Worm (Caenorhabditis elegans): Measurements from ENCODE around the gene srv-13.

srv-13 gene

DNA sequence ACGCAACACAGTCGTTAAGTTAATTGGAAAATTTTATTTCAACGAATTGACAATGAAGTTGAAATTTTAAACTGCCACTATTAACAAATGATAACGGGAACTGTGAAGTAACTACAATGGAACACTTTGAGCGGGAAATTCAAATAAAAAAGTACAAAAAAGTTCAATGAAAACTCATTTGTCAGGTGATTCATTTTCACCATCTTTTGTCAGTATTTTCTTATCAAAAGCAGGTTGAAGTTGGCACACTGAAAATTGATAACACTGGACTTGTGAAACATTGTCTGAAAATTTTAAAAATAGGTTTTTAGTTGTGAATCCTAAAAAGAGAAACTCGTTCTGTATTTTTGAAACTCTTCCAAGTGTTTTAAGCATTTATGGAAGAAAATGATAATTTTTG lies 28.5 kb downstream of the srv-13 start:
- TF ChIP-seq pqm-1 (tag; optimal IDR thresholded peaks at IDR 0.05) (peak; percentile 85), elt-2 (tag; optimal IDR thresholded peaks at IDR 0.05) (peak; percentile 79), daf-12 (tag; optimal IDR thresholded peaks at IDR 0.05) (no peak), pha-4 (tag; optimal IDR thresholded peaks at IDR 0.05) (peak; percentile 36)

DNA sequence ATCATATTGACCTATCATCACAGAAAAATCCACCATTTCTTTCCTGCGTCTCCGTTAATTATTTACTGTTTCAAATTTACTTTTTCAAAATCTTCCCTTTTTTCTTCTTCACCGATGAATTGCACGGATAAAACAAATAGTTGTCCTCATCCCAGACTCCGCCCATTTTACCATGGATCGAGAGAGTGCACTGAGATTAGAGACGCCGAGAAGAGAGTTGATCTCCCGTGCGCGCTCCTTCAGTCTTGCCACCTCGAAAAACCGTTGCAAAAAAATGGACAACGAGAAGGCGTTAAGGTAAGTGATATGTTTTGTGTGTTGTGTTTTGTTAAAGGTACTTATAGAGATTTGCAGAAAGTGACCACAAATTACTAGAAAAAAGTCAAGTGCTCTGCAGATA lies 33.1 kb downstream of the srv-13 start, which contains the start of gene dlc-5:
Gene dlc-5 (plus strand): TSS at position 154 of the 400 bp plus-strand sequence.
- TF ChIP-seq ztf-11 (tag; optimal IDR thresholded peaks at IDR 0.05) = no peak
- TF ChIP-seq aly-2 (tag; optimal IDR thresholded peaks at IDR 0.05) = no peak
- TF ChIP-seq ceh-16 (tag; optimal IDR thresholded peaks at IDR 0.05) = no peak
- no peak for TF ChIP-seq eor-1 (tag; optimal IDR thresholded peaks at IDR 0.05)
- no peak for TF ChIP-seq egl-5 (tag; optimal IDR thresholded peaks at IDR 0.05)
- no peak for TF ChIP-seq ceh-28 (tag; optimal IDR thresholded peaks at IDR 0.05)
- peak; percentile 57 for TF ChIP-seq pha-4 (tag; optimal IDR thresholded peaks at IDR 0.05)

DNA sequence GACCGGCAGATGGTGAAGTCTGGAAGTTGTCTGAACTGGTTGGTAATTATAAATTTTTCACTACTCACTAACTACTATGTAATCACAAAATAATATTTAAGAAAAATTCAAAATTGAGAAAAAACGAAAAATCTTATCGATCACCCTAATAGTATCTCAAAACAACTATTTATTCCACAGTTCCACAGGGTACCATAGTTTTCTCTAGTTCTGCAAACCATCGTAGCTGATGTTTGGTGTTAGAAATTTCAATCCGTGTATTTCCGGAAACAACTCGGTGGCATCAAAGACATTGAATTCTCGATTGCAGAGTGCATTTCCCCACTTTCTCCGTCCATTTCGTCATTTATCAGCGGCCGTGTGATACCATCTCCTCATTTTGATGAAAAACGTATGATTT lies 36.6 kb downstream of the srv-13 start, which contains the start of gene Y73B6BL.31:
Gene Y73B6BL.31 (plus strand): TSS at position 301 of the 400 bp plus-strand sequence.
- no peak for TF ChIP-seq nhr-237 (tag; optimal IDR thresholded peaks at IDR 0.05)
- TF ChIP-seq pha-4 (tag; optimal IDR thresholded peaks at IDR 0.05) = no peak
- no peak for TF ChIP-seq lin-15B (tag; optimal IDR thresholded peaks at IDR 0.05)
- no peak for TF ChIP-seq unc-62 (GFP tag; optimal IDR thresholded peaks at IDR 0.05)
- no peak for TF ChIP-seq ZK546.5 (tag; optimal IDR thresholded peaks at IDR 0.05)
- no peak for TF ChIP-seq nhr-28 (tag; optimal IDR thresholded peaks at IDR 0.05)
- no peak for TF ChIP-seq fkh-2 (tag; optimal IDR thresholded peaks at IDR 0.05)
- no peak for TF ChIP-seq elt-1 (tag; optimal IDR thresholded peaks at IDR 0.05)
- TF ChIP-seq lin-39 (tag; optimal IDR thresholded peaks at IDR 0.05) = no peak
- no peak for TF ChIP-seq egl-5 (tag; optimal IDR thresholded peaks at IDR 0.05)
- no peak for TF ChIP-seq nfya-1 (tag; optimal IDR thresholded peaks at IDR 0.05; ENCODE audit: insufficient read depth)
- no peak for TF ChIP-seq snpc-4 (tag; optimal IDR thresholded peaks at IDR 0.05)
- no peak for TF ChIP-seq nhr-12 (tag; optimal IDR thresholded peaks at IDR 0.05)
- no peak for TF ChIP-seq fkh-10 (GFP tag; optimal IDR thresholded peaks at IDR 0.05)
- no peak for TF ChIP-seq lsy-12 (tag; optimal IDR thresholded peaks at IDR 0.05)
- TF ChIP-seq elt-3 (tag; optimal IDR thresholded peaks at IDR 0.05) = no peak
- TF ChIP-seq fos-1 (tag; optimal IDR thresholded peaks at IDR 0.05) = no peak

DNA sequence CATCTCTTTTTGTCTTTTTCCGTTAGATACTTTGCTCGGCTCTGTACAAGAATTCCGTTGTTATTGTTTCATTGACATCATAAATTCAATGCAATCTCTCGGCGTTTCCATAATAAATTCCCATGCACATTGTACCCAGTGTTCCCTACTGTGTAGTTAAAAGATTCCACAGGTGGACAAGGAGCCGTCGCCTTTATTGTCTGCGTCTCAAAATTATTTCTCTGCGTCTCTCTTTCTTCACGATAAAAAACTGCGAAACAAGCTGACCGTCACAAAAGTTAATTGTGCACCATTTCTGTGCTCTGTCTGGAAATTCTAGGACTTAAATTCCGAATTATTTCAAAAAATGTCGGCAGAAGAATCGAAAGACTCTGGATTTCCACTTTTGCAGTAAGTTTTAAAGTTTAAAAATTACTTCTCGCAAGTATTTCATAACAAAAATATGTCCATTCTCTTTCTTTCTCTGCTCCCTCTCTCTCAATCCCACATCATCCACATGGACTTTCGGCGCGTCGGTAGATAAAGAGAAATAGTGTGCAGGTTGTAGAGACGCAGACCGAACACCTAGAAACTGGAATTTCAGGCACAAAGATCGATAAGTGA lies 37.1 kb downstream of the srv-13 start:
- peak; percentile 52 for TF ChIP-seq pqm-1 (tag; optimal IDR thresholded peaks at IDR 0.05)
- TF ChIP-seq ztf-4 (tag; optimal IDR thresholded peaks at IDR 0.05) = no peak
- no peak for TF ChIP-seq ztf-11 (tag; optimal IDR thresholded peaks at IDR 0.05)
- TF ChIP-seq ceh-82 (tag; optimal IDR thresholded peaks at IDR 0.05) = no peak
- peak; percentile 7 for TF ChIP-seq nfya-1 (tag; optimal IDR thresholded peaks at IDR 0.05; ENCODE audit: insufficient read depth)
- no peak for TF ChIP-seq nhr-76 (tag; optimal IDR thresholded peaks at IDR 0.05)
- TF ChIP-seq tbx-2 (tag; optimal IDR thresholded peaks at IDR 0.05) = no peak
- TF ChIP-seq lin-39 (tag; optimal IDR thresholded peaks at IDR 0.05) = no peak
- TF ChIP-seq nhr-23 (tag; optimal IDR thresholded peaks at IDR 0.05) = no peak
- TF ChIP-seq unc-62 (GFP tag; optimal IDR thresholded peaks at IDR 0.05) = no peak
- no peak for TF ChIP-seq unc-39 (tag; optimal IDR thresholded peaks at IDR 0.05)
- TF ChIP-seq eor-1 (tag; optimal IDR thresholded peaks at IDR 0.05) = no peak
- TF ChIP-seq ama-1 (optimal IDR thresholded peaks at IDR 0.05) = no peak
- TF ChIP-seq pha-4 (tag; optimal IDR thresholded peaks at IDR 0.05) = peak; percentile 32
- peak; percentile 36 for TF ChIP-seq hmg-11 (tag; optimal IDR thresholded peaks at IDR 0.05)
- peak; percentile 15 for TF ChIP-seq lin-15B (tag; optimal IDR thresholded peaks at IDR 0.05)
- TF ChIP-seq elt-2 (tag; optimal IDR thresholded peaks at IDR 0.05) = peak; percentile 77
- no peak for TF ChIP-seq elt-3 (tag; optimal IDR thresholded peaks at IDR 0.05)
- TF ChIP-seq nhr-28 (tag; optimal IDR thresholded peaks at IDR 0.05) = no peak
- TF ChIP-seq nhr-67 (tag; optimal IDR thresholded peaks at IDR 0.05) = no peak
- no peak for TF ChIP-seq zag-1 (tag; optimal IDR thresholded peaks at IDR 0.05)
- TF ChIP-seq ceh-28 (tag; optimal IDR thresholded peaks at IDR 0.05) = peak; percentile 31
- TF ChIP-seq ZK546.5 (tag; optimal IDR thresholded peaks at IDR 0.05) = no peak
- TF ChIP-seq mdl-1 (tag; optimal IDR thresholded peaks at IDR 0.05) = peak; percentile 1
- peak; percentile 18 for TF ChIP-seq nhr-25 (tag; optimal IDR thresholded peaks at IDR 0.05)
- peak; percentile 46 for TF ChIP-seq nhr-43 (tag; optimal IDR thresholded peaks at IDR 0.05; ENCODE audit: poor library complexity, severe bottlenecking)
- TF ChIP-seq ceh-9 (tag; optimal IDR thresholded peaks at IDR 0.05) = no peak
- no peak for TF ChIP-seq jun-1 (tag; optimal IDR thresholded peaks at IDR 0.05)
- TF ChIP-seq lsy-12 (tag; optimal IDR thresholded peaks at IDR 0.05) = no peak
- no peak for TF ChIP-seq sea-2 (GFP tag; optimal IDR thresholded peaks at IDR 0.05)
- no peak for TF ChIP-seq R02D3.7 (tag; optimal IDR thresholded peaks at IDR 0.05)
